Worm (Caenorhabditis elegans): ENCODE results near the gene nlp-55.

- TF ChIP-seq pag-3 (tag; optimal IDR thresholded peaks at IDR 0.05; ENCODE audit: borderline replicate concordance) (no peak), fkh-10 (GFP tag; optimal IDR thresholded peaks at IDR 0.05) (no peak), elt-2 (tag; optimal IDR thresholded peaks at IDR 0.05) (no peak), ztf-16 (tag; optimal IDR thresholded peaks at IDR 0.05) (no peak), madf-2 (tag; optimal IDR thresholded peaks at IDR 0.05) (no peak), pros-1 (tag; optimal IDR thresholded peaks at IDR 0.05) (no peak), ama-1 (optimal IDR thresholded peaks at IDR 0.05) (no peak), ceh-9 (tag; optimal IDR thresholded peaks at IDR 0.05) (no peak)
Measured at ce11 chrII:8264619-8265018, 30.6 kb downstream of the nlp-55 start, which contains the start of gene srdh-1.
